Fruit fly (Drosophila melanogaster) whole organism, pupa: ENCODE measurements around the gene Mekk1.

ENCODE experiments used
- CG10348 ChIP-seq: fragments of 200-800 bp; sonication (Bioruptor generic); IDR thresholded peaks from 2 replicates; pipeline ENCODE4 v1.3.6; 2022; ENCODE audit warnings: missing biosample characterization, missing genetic modification characterization
- CG12605 ChIP-seq: fragments of 200-800 bp; sonication (Bioruptor generic); IDR thresholded peaks from 2 replicates; pipeline ENCODE4 v1.3.6; 2022; ENCODE audit warnings: missing biosample characterization, missing genetic modification characterization
- CG14655 ChIP-seq: fragments of 200-800 bp; sonication (Bioruptor generic); optimal IDR thresholded peaks from 3 replicates; lab custom pipeline; 2017; ENCODE audit warnings: mild to moderate bottlenecking, missing biosample characterization, missing genetic modification reagents, missing genetic modification characterization
- CG17806 ChIP-seq: fragments of 200-800 bp; sonication (Bioruptor generic); optimal IDR thresholded peaks from 2 replicates; lab custom pipeline; 2018; ENCODE audit warnings: missing biosample characterization, mild to moderate bottlenecking, missing genetic modification characterization, moderate library complexity
- CG32121 ChIP-seq: fragments of 200-800 bp; sonication (Bioruptor generic); IDR thresholded peaks from 2 replicates; pipeline ENCODE4 v1.3.6; 2022; ENCODE audit warnings: missing biosample characterization, missing genetic modification characterization
- CG34367 ChIP-seq: fragments of 200-800 bp; sonication (Bioruptor generic); optimal IDR thresholded peaks from 2 replicates; lab custom pipeline; 2018; ENCODE audit warnings: missing biosample characterization, mild to moderate bottlenecking, missing genetic modification characterization
- CG8159 ChIP-seq: fragments of 200-800 bp; sonication (Bioruptor generic); optimal IDR thresholded peaks from 3 replicates; lab custom pipeline; 2018; ENCODE audit warnings: missing biosample characterization, mild to moderate bottlenecking, missing genetic modification characterization, moderate library complexity
- D1 ChIP-seq: fragments of 200-800 bp; sonication (Bioruptor generic); optimal IDR thresholded peaks from 2 replicates; lab custom pipeline; 2018; ENCODE audit warnings: missing biosample characterization, mild to moderate bottlenecking, missing genetic modification characterization, moderate library complexity
- EcR ChIP-seq: fragments of 200-800 bp; sonication (Bioruptor generic); optimal IDR thresholded peaks from 3 replicates; lab custom pipeline; 2019; ENCODE audit warnings: missing biosample characterization, missing genetic modification characterization, mild to moderate bottlenecking, moderate library complexity, missing genetic modification reagents
- Ets98B ChIP-seq: fragments of 200-800 bp; sonication (Bioruptor generic); IDR thresholded peaks from 2 replicates; pipeline ENCODE4 v1.3.6; 2022; ENCODE audit warnings: missing biosample characterization, missing genetic modification characterization
- Pif1A ChIP-seq: fragments of 200-800 bp; sonication (Bioruptor generic); optimal IDR thresholded peaks from 3 replicates; lab custom pipeline; 2016; ENCODE audit warnings: missing biosample characterization, missing genetic modification characterization
- Pif1B ChIP-seq: fragments of 200-800 bp; sonication (Bioruptor generic); optimal IDR thresholded peaks from 3 replicates; lab custom pipeline; 2016; ENCODE audit warnings: missing biosample characterization, missing genetic modification characterization
- gl ChIP-seq: fragments of 200-800 bp; sonication (Bioruptor generic); optimal IDR thresholded peaks from 2 replicates; lab custom pipeline; 2018; ENCODE audit warnings: missing biosample characterization, mild to moderate bottlenecking, missing genetic modification characterization
- rn ChIP-seq: fragments of 200-800 bp; sonication (Bioruptor generic); IDR thresholded peaks from 2 replicates; pipeline ENCODE4 v1.3.6; 2022; ENCODE audit warnings: missing biosample characterization, missing genetic modification characterization

- no peak for TF ChIP-seq CG14655 (GFP tag; lab: Kevin White, UChicago)
- no peak for TF ChIP-seq CG32121
- TF ChIP-seq Pif1B = no peak
- TF ChIP-seq CG17806 = no peak
- no peak for TF ChIP-seq Pif1A (GFP tag; lab: Kevin White, UChicago)
- TF ChIP-seq gl (tag; lab: Kevin White, UChicago) = no peak
- TF ChIP-seq Ets98B (GFP tag; lab: Robert Waterston, UW) = no peak
- TF ChIP-seq D1 (tag; lab: Kevin White, UChicago) = no peak
- no peak for TF ChIP-seq EcR (GFP tag; lab: Kevin White, UChicago)
- TF ChIP-seq CG10348 (GFP tag; lab: Robert Waterston, UW) = no peak
- TF ChIP-seq rn (GFP tag; lab: Robert Waterston, UW) = no peak
- TF ChIP-seq CG34367 (tag; lab: Kevin White, UChicago) = no peak
- TF ChIP-seq CG8159 (tag; lab: Kevin White, UChicago) = no peak
- no peak for TF ChIP-seq CG12605 (GFP tag; lab: Robert Waterston, UW)
Observed at dm6 chr3R:18749786-18750185, 6.4 kb upstream of the Mekk1 start.
